Worm (Caenorhabditis elegans) whole organism, L1 larva: Measurements from ENCODE around the gene pbs-6.

Source experiments
- aha-1 ChIP-seq: fragments of 150-350 bp; optimal IDR thresholded peaks from 2 replicates; lab custom pipeline; 2014; ENCODE audit warnings: missing biosample characterization, missing genetic modification characterization
- aly-2 ChIP-seq: fragments of 150-350 bp; optimal IDR thresholded peaks from 2 replicates; lab custom pipeline; 2014; ENCODE audit warnings: missing biosample characterization, missing genetic modification characterization
- ama-1 ChIP-seq: fragments of 150-350 bp; optimal IDR thresholded peaks from 2 replicates; lab custom pipeline; 2014
- blmp-1 ChIP-seq: fragments of 150-350 bp; optimal IDR thresholded peaks from 2 replicates; lab custom pipeline; 2014; ENCODE audit warnings: missing biosample characterization, missing genetic modification characterization
- ces-1 ChIP-seq: fragments of 150-350 bp; optimal IDR thresholded peaks from 2 replicates; lab custom pipeline; 2014; ENCODE audit warnings: missing biosample characterization, missing genetic modification reagents, missing genetic modification characterization
- elt-2 ChIP-seq: sonication (generic microtip); optimal IDR thresholded peaks from 2 replicates; lab custom pipeline; 2016; ENCODE audit warnings: missing genetic modification characterization, mild to moderate bottlenecking, inconsistent platforms, missing compliant biosample characterization, missing genetic modification reagents
- lin-35 ChIP-seq, 2 experiments: fragments of 150-350 bp; optimal IDR thresholded peaks; 2 replicates each; lab custom pipeline; 2014; ENCODE audit warnings: missing biosample characterization in 2 of 2, missing genetic modification characterization in 2 of 2, missing genetic modification reagents in 2 of 2
- lin-39 ChIP-seq: fragments of 150-350 bp; optimal IDR thresholded peaks from 2 replicates; lab custom pipeline; 2014; ENCODE audit warnings: missing biosample characterization, missing genetic modification reagents, missing genetic modification characterization
- nhr-28 ChIP-seq: fragments of 150-350 bp; optimal IDR thresholded peaks from 2 replicates; lab custom pipeline; 2014; ENCODE audit warnings: missing biosample characterization, missing genetic modification characterization
- nhr-90 ChIP-seq: sonication (generic microtip); optimal IDR thresholded peaks from 2 replicates; lab custom pipeline; 2016; ENCODE audit warnings: mild to moderate bottlenecking, missing genetic modification characterization, missing compliant biosample characterization; ENCODE audit not compliant: poor library complexity
- tbx-2 ChIP-seq: sonication (generic microtip); optimal IDR thresholded peaks from 2 replicates; lab custom pipeline; 2016; ENCODE audit warnings: missing genetic modification characterization, missing compliant biosample characterization

ce11 chrIII:8224769-8225168 lies 19.1 kb downstream of the pbs-6 start, which contains the start of gene mob-4:
- TF ChIP-seq ama-1 (no peak), nhr-28 (no peak), lin-35 (GFP tag; optimal IDR thresholded peaks at IDR 0.05; lab: Kevin White, UChicago) (no peak), nhr-90 (tag; lab: Kevin White, UChicago) (no peak), tbx-2 (tag; lab: Kevin White, UChicago) (no peak), elt-2 (tag; lab: Kevin White, UChicago) (no peak), blmp-1 (tag; lab: Kevin White, UChicago) (no peak), ces-1 (GFP tag; lab: Kevin White, UChicago) (no peak), lin-39 (tag; lab: Kevin White, UChicago) (no peak), aly-2 (tag; lab: Kevin White, UChicago) (no peak), aha-1 (no peak)
